Worm (Caenorhabditis elegans) whole organism, late embryonic: Measurements from ENCODE around the gene srh-87.

Experiments
- C08G9.2 ChIP-seq: sonication (generic microtip); optimal IDR thresholded peaks from 2 replicates; lab custom pipeline; 2016; ENCODE audit warnings: mild to moderate bottlenecking, missing genetic modification characterization, moderate library complexity, missing compliant biosample characterization
- C38D4.7 ChIP-seq: fragments of 200-800 bp; sonication (Bioruptor generic); optimal IDR thresholded peaks from 2 replicates; lab custom pipeline; 2018; ENCODE audit warnings: mild to moderate bottlenecking, missing genetic modification characterization, moderate library complexity, missing compliant biosample characterization
- T23F11.4 ChIP-seq: fragments of 200-800 bp; sonication (Bioruptor generic); optimal IDR thresholded peaks from 2 replicates; lab custom pipeline; 2018; ENCODE audit warnings: mild to moderate bottlenecking, missing genetic modification characterization, missing compliant biosample characterization
- ama-1 ChIP-seq: fragments of 150-350 bp; optimal IDR thresholded peaks from 2 replicates; lab custom pipeline; 2014
- ceh-18 ChIP-seq: sonication (generic microtip); optimal IDR thresholded peaks from 2 replicates; lab custom pipeline; 2016; ENCODE audit warnings: missing genetic modification characterization, missing compliant biosample characterization
- ceh-2 ChIP-seq: sonication (generic microtip); optimal IDR thresholded peaks from 2 replicates; lab custom pipeline; 2016; ENCODE audit warnings: missing genotype, missing genetic modification characterization, missing compliant biosample characterization
- ceh-24 ChIP-seq: sonication (generic microtip); optimal IDR thresholded peaks from 2 replicates; lab custom pipeline; 2016; ENCODE audit warnings: mild to moderate bottlenecking, missing genetic modification characterization, missing compliant biosample characterization
- ceh-45 ChIP-seq: fragments of 200-800 bp; sonication (Bioruptor generic); IDR thresholded peaks from 2 replicates; pipeline ENCODE4 v1.3.6; 2022; ENCODE audit warnings: missing genetic modification reagents, missing genetic modification characterization, missing compliant biosample characterization
- ceh-48 ChIP-seq: sonication (generic microtip); optimal IDR thresholded peaks from 2 replicates; lab custom pipeline; 2016; ENCODE audit warnings: missing genetic modification characterization, inconsistent platforms, missing compliant biosample characterization
- ceh-6 ChIP-seq: fragments of 200-800 bp; sonication (Bioruptor generic); optimal IDR thresholded peaks from 2 replicates; lab custom pipeline; 2018; ENCODE audit warnings: mild to moderate bottlenecking, missing genetic modification characterization, missing compliant biosample characterization
- ceh-9 ChIP-seq: sonication (generic microtip); optimal IDR thresholded peaks from 2 replicates; lab custom pipeline; 2016; ENCODE audit warnings: mild to moderate bottlenecking, missing genetic modification characterization, inconsistent platforms, missing compliant biosample characterization
- che-1 ChIP-seq: sonication (generic microtip); optimal IDR thresholded peaks from 2 replicates; lab custom pipeline; 2016; ENCODE audit warnings: mild to moderate bottlenecking, missing genetic modification characterization, missing compliant biosample characterization
- ets-4 ChIP-seq: sonication (generic microtip); optimal IDR thresholded peaks from 2 replicates; lab custom pipeline; 2016; ENCODE audit warnings: missing genetic modification characterization, missing compliant biosample characterization
- fkh-10 ChIP-seq: fragments of 150-350 bp; optimal IDR thresholded peaks from 2 replicates; lab custom pipeline; 2014; ENCODE audit warnings: missing biosample characterization, missing genetic modification reagents, missing genetic modification characterization
- fkh-6 ChIP-seq: sonication (generic microtip); optimal IDR thresholded peaks from 2 replicates; lab custom pipeline; 2016; ENCODE audit warnings: missing genetic modification characterization, missing compliant biosample characterization
- hlh-15 ChIP-seq: sonication (generic microtip); optimal IDR thresholded peaks from 2 replicates; lab custom pipeline; 2016; ENCODE audit warnings: missing genetic modification characterization, missing compliant biosample characterization
- lim-6 ChIP-seq: sonication (generic microtip); optimal IDR thresholded peaks from 2 replicates; lab custom pipeline; 2016; ENCODE audit warnings: missing genetic modification characterization, missing compliant biosample characterization
- lin-11 ChIP-seq: fragments of 200-800 bp; sonication (Bioruptor generic); optimal IDR thresholded peaks from 2 replicates; lab custom pipeline; 2018; ENCODE audit warnings: mild to moderate bottlenecking, missing genetic modification characterization, missing compliant biosample characterization
- mec-3 ChIP-seq: sonication (generic microtip); optimal IDR thresholded peaks from 2 replicates; lab custom pipeline; 2016; ENCODE audit warnings: borderline replicate concordance, missing genetic modification characterization, missing compliant biosample characterization
- nfya-1 ChIP-seq: sonication (generic microtip); optimal IDR thresholded peaks from 2 replicates; lab custom pipeline; 2017; ENCODE audit warnings: missing genetic modification characterization, mild to moderate bottlenecking, missing compliant biosample characterization, antibody characterized with exemption, moderate library complexity
- nhr-232 ChIP-seq: sonication (generic microtip); optimal IDR thresholded peaks from 2 replicates; lab custom pipeline; 2016; ENCODE audit warnings: missing genetic modification characterization, missing compliant biosample characterization
- pag-3 ChIP-seq: sonication (generic microtip); optimal IDR thresholded peaks from 2 replicates; lab custom pipeline; 2016; ENCODE audit warnings: missing compliant biosample characterization, missing genetic modification characterization, borderline replicate concordance
- pqm-1 ChIP-seq: sonication (generic microtip); optimal IDR thresholded peaks from 2 replicates; lab custom pipeline; 2016; ENCODE audit warnings: missing genetic modification characterization, missing compliant biosample characterization
- pros-1 ChIP-seq: fragments of 150-350 bp; optimal IDR thresholded peaks from 2 replicates; lab custom pipeline; 2014; ENCODE audit warnings: missing biosample characterization, missing genetic modification reagents, missing genetic modification characterization
- rnt-1 ChIP-seq: sonication (generic microtip); optimal IDR thresholded peaks from 2 replicates; lab custom pipeline; 2016; ENCODE audit warnings: missing genetic modification characterization, missing compliant biosample characterization
- sdc-2 ChIP-seq: sonication (generic microtip); optimal IDR thresholded peaks from 2 replicates; lab custom pipeline; 2016; ENCODE audit warnings: missing genotype, missing genetic modification characterization, missing compliant biosample characterization
- sox-4 ChIP-seq: sonication (generic microtip); optimal IDR thresholded peaks from 2 replicates; lab custom pipeline; 2017; ENCODE audit warnings: mild to moderate bottlenecking, missing genetic modification characterization, inconsistent platforms, missing compliant biosample characterization
- syd-9 ChIP-seq: sonication (generic microtip); optimal IDR thresholded peaks from 2 replicates; lab custom pipeline; 2016; ENCODE audit warnings: mild to moderate bottlenecking, missing genetic modification characterization, moderate library complexity, missing compliant biosample characterization
- tbx-2 ChIP-seq: sonication (generic microtip); optimal IDR thresholded peaks from 2 replicates; lab custom pipeline; 2016; ENCODE audit warnings: missing genetic modification characterization, missing compliant biosample characterization
- ttx-3 ChIP-seq: sonication (generic microtip); optimal IDR thresholded peaks from 2 replicates; lab custom pipeline; 2016; ENCODE audit warnings: missing genetic modification reagents, missing genetic modification characterization, missing compliant biosample characterization
- unc-3 ChIP-seq, 2 experiments: fragments of 200-800 bp in 1 of 2; sonication (Bioruptor generic) in 1 of 2; sonication (generic microtip) in 1 of 2; conservative IDR thresholded peaks in 1 of 2; optimal IDR thresholded peaks in 1 of 2; 2 replicates each; pipeline versions ENCODE4 v1.3.6 to Lab custom; 2016 to 2022; ENCODE audit warnings: missing compliant biosample characterization in 2 of 2, missing genetic modification characterization in 2 of 2, missing genetic modification reagents in 1 of 2
- unc-86 ChIP-seq: sonication (generic microtip); optimal IDR thresholded peaks from 2 replicates; lab custom pipeline; 2016; ENCODE audit warnings: missing genetic modification characterization, missing compliant biosample characterization

srh-87 gene

ce11 chrV:2920125-2920524, 25.4 kb downstream of the srh-87 start:
- TF ChIP-seq ets-4 (tag; lab: Kevin White, UChicago) = no peak
- no peak for TF ChIP-seq lin-11 (tag; lab: Kevin White, UChicago)
- no peak for TF ChIP-seq unc-3 (GFP tag; conservative IDR thresholded peaks at IDR 0.05; lab: Robert Waterston, UW)
- no peak for TF ChIP-seq unc-3 (tag; optimal IDR thresholded peaks at IDR 0.05; lab: Kevin White, UChicago)
- TF ChIP-seq pqm-1 (tag; lab: Kevin White, UChicago) = no peak
- no peak for TF ChIP-seq rnt-1 (tag; lab: Kevin White, UChicago)
- TF ChIP-seq nhr-232 (tag; lab: Kevin White, UChicago) = no peak
- TF ChIP-seq sox-4 (tag; lab: Kevin White, UChicago) = no peak
- TF ChIP-seq fkh-10 (GFP tag; lab: Kevin White, UChicago) = no peak
- TF ChIP-seq, all 69 proteins: peak for 0

ce11 chrV:2913948-2914347, 31.6 kb downstream of the srh-87 start, which contains the start of gene srh-146:
Gene srh-146 (plus strand): TSS chrV:2914248.
- TF ChIP-seq mec-3 (tag; lab: Kevin White, UChicago) (no peak), pros-1 (tag; lab: Kevin White, UChicago) (no peak), fkh-10 (GFP tag; lab: Kevin White, UChicago) (no peak)

- no peak for TF ChIP-seq ttx-3 (tag; lab: Kevin White, UChicago)
- TF ChIP-seq syd-9 = no peak
- TF ChIP-seq nfya-1 = no peak
- TF ChIP-seq C38D4.7 (GFP tag; lab: Kevin White, UChicago) = no peak
- no peak for TF ChIP-seq fkh-6 (tag; lab: Kevin White, UChicago)
- no peak for TF ChIP-seq ceh-48 (tag; lab: Kevin White, UChicago)
- TF ChIP-seq tbx-2 (tag; lab: Kevin White, UChicago) = no peak
- no peak for TF ChIP-seq pros-1 (tag; lab: Kevin White, UChicago)
- TF ChIP-seq ceh-2 (tag; lab: Kevin White, UChicago) = no peak
- no peak for TF ChIP-seq nhr-232 (tag; lab: Kevin White, UChicago)
- no peak for TF ChIP-seq sox-4 (tag; lab: Kevin White, UChicago)
- no peak for TF ChIP-seq ceh-6 (GFP tag; lab: Kevin White, UChicago)
- TF ChIP-seq che-1 (tag; lab: Kevin White, UChicago) = no peak
- no peak for TF ChIP-seq lim-6
- no peak for TF ChIP-seq ceh-18 (tag; lab: Kevin White, UChicago)
- no peak for TF ChIP-seq sdc-2
- TF ChIP-seq pag-3 (tag; lab: Kevin White, UChicago) = no peak
- TF ChIP-seq ceh-9 (tag; lab: Kevin White, UChicago) = no peak
These were observed 32.6 kb downstream of the srh-87 start, which contains the start of gene C31B8.9 for ce11 chrV:2912901-2913300. Gene C31B8.9 (minus strand): TSS chrV:2913001.

ce11 chrV:2909525-2909924, 36.0 kb downstream of the srh-87 start, which contains the start of gene zmp-3:
Gene zmp-3 (minus strand): TSS chrV:2909625.
- no peak for TF ChIP-seq ceh-45
- TF ChIP-seq lin-11 (tag; lab: Kevin White, UChicago) = no peak
- no peak for TF ChIP-seq ama-1
- TF ChIP-seq, all 69 proteins: peak for 0

ce11 chrV:2903227-2903626, 42.3 kb downstream of the srh-87 start, which contains the start of gene C31B8.7:
Gene C31B8.7 (minus strand): TSS chrV:2903327.
- TF ChIP-seq ceh-18 (tag; lab: Kevin White, UChicago) (no peak), C08G9.2 (tag; lab: Kevin White, UChicago) (no peak), ttx-3 (tag; lab: Kevin White, UChicago) (no peak), unc-86 (no peak), T23F11.4 (GFP tag; lab: Kevin White, UChicago) (no peak), mec-3 (tag; lab: Kevin White, UChicago) (no peak), nfya-1 (no peak), ceh-24 (no peak), hlh-15 (tag; lab: Kevin White, UChicago) (no peak), rnt-1 (tag; lab: Kevin White, UChicago) (no peak)
